Fruit fly (Drosophila melanogaster) whole organism, embryonic: Measurements from ENCODE around the gene CG15446.

Experiments used
- Adf1 ChIP-seq: fragments of 200-800 bp; sonication (Bioruptor generic); IDR thresholded peaks from 2 replicates; pipeline ENCODE4 v1.3.6; 2022; ENCODE audit warnings: missing biosample characterization, missing genetic modification characterization
- B-H2 ChIP-seq: fragments of 200-800 bp; sonication (Bioruptor generic); optimal IDR thresholded peaks from 2 replicates; lab custom pipeline; 2018; ENCODE audit warnings: missing biosample characterization, mild to moderate bottlenecking, missing genetic modification characterization
- CG10959 ChIP-seq: fragments of 200-800 bp; sonication (Bioruptor generic); IDR thresholded peaks from 2 replicates; pipeline ENCODE4 v1.3.6; 2022; ENCODE audit warnings: missing biosample characterization, missing genetic modification characterization
- CG11456 ChIP-seq: fragments of 200-800 bp; sonication (Bioruptor generic); IDR thresholded peaks from 3 replicates; pipeline ENCODE4 v1.3.6; 2022; ENCODE audit warnings: missing biosample characterization, missing genetic modification characterization
- CG12071 ChIP-seq: fragments of 200-800 bp; sonication (Bioruptor generic); optimal IDR thresholded peaks from 3 replicates; lab custom pipeline; 2018; ENCODE audit warnings: missing biosample characterization, mild to moderate bottlenecking, missing genetic modification characterization
- CG12744 ChIP-seq: fragments of 200-800 bp; sonication (Bioruptor generic); optimal IDR thresholded peaks from 2 replicates; lab custom pipeline; 2016; ENCODE audit warnings: missing biosample characterization, missing genetic modification characterization
- CG15479 ChIP-seq: fragments of 200-800 bp; sonication (Bioruptor generic); optimal IDR thresholded peaks from 3 replicates; lab custom pipeline; 2019; ENCODE audit warnings: missing biosample characterization, mild to moderate bottlenecking, missing genetic modification characterization, moderate library complexity
- CG16813 ChIP-seq: fragments of 200-800 bp; sonication (Bioruptor generic); IDR thresholded peaks from 3 replicates; pipeline ENCODE4 v1.3.6; 2022; ENCODE audit warnings: missing biosample characterization, missing genetic modification characterization; ENCODE audit not compliant: partially characterized antibody
- CG17328 ChIP-seq: fragments of 200-800 bp; sonication (Bioruptor generic); IDR thresholded peaks from 2 replicates; pipeline ENCODE4 v1.3.6; 2022; ENCODE audit warnings: missing biosample characterization, missing genetic modification characterization
- CG17385 ChIP-seq: fragments of 200-800 bp; sonication (Bioruptor generic); optimal IDR thresholded peaks from 3 replicates; lab custom pipeline; 2018; ENCODE audit warnings: missing biosample characterization, mild to moderate bottlenecking, missing genetic modification characterization
- CG17568 ChIP-seq: fragments of 200-800 bp; sonication (Bioruptor generic); optimal IDR thresholded peaks from 2 replicates; lab custom pipeline; 2018; ENCODE audit warnings: missing biosample characterization, mild to moderate bottlenecking, missing genetic modification characterization, moderate library complexity
- CG18599 ChIP-seq: fragments of 200-800 bp; sonication (Bioruptor generic); optimal IDR thresholded peaks from 3 replicates; lab custom pipeline; 2017; ENCODE audit warnings: missing biosample characterization, missing genetic modification characterization, mild to moderate bottlenecking, moderate library complexity, missing genetic modification reagents
- CG2199 ChIP-seq: fragments of 200-800 bp; sonication (Bioruptor generic); IDR thresholded peaks from 3 replicates; pipeline ENCODE4 v1.3.6; 2022; ENCODE audit warnings: missing biosample characterization, missing genetic modification characterization
- CG2889 ChIP-seq: fragments of 200-800 bp; sonication (Bioruptor generic); IDR thresholded peaks from 3 replicates; pipeline ENCODE4 v1.3.6; 2022; ENCODE audit warnings: missing biosample characterization, missing genetic modification characterization
- CG3726 ChIP-seq: fragments of 200-800 bp; sonication (Bioruptor generic); IDR thresholded peaks from 3 replicates; pipeline ENCODE4, ENCODE4 v1.3.6; 2022; ENCODE audit warnings: missing biosample characterization, missing genetic modification characterization
- CG6272 ChIP-seq: fragments of 200-800 bp; sonication (Bioruptor generic); IDR thresholded peaks from 2 replicates; pipeline ENCODE4 v1.3.6; 2022; ENCODE audit warnings: missing biosample characterization, missing genetic modification characterization
- CG6791 ChIP-seq: fragments of 200-800 bp; sonication (Bioruptor generic); IDR thresholded peaks from 3 replicates; pipeline ENCODE4 v1.3.6; 2022; ENCODE audit warnings: missing biosample characterization, missing genetic modification characterization; ENCODE audit not compliant: partially characterized antibody
- CG7271 ChIP-seq: fragments of 200-800 bp; sonication (Bioruptor generic); optimal IDR thresholded peaks from 2 replicates; lab custom pipeline; 2018; ENCODE audit warnings: missing biosample characterization, mild to moderate bottlenecking, missing genetic modification characterization, moderate library complexity
- CG7357 ChIP-seq: fragments of 200-800 bp; sonication (Bioruptor generic); IDR thresholded peaks from 3 replicates; pipeline ENCODE4 v1.3.6; 2022; ENCODE audit warnings: missing biosample characterization, missing genetic modification characterization
- D ChIP-seq, 2 experiments: fragments of 200-800 bp in 1 of 2; fragments of >200 bp in 1 of 2; sonication (Bioruptor generic) in 1 of 2; optimal IDR thresholded peaks; 2 replicates in 1 of 2; 3 replicates in 1 of 2; lab custom pipeline; 2017; ENCODE audit warnings: mild to moderate bottlenecking in 1 of 2, missing biosample characterization in 1 of 2, missing genetic modification characterization in 1 of 2, missing genetic modification reagents in 1 of 2
- D19B ChIP-seq: fragments of 200-800 bp; sonication (Bioruptor generic); optimal IDR thresholded peaks from 2 replicates; lab custom pipeline; 2017; ENCODE audit warnings: missing biosample characterization, mild to moderate bottlenecking, missing genetic modification characterization
- Dfd ChIP-seq, 2 experiments: fragments of >200 bp; optimal IDR thresholded peaks; 2 replicates each; lab custom pipeline; 2017; ENCODE audit warnings: missing biosample characterization in 2 of 2, missing genetic modification characterization in 2 of 2
- Dref ChIP-seq: fragments of 200-800 bp; sonication (Bioruptor generic); IDR thresholded peaks from 2 replicates; pipeline ENCODE4 v1.3.6; 2022; ENCODE audit warnings: missing biosample characterization, missing genetic modification characterization
- Fer1 ChIP-seq: fragments of 200-800 bp; sonication (Bioruptor generic); optimal IDR thresholded peaks from 2 replicates; lab custom pipeline; 2017; ENCODE audit warnings: missing biosample characterization, mild to moderate bottlenecking, missing genetic modification characterization
- Mad ChIP-seq: fragments of 200-800 bp; sonication (Bioruptor generic); optimal IDR thresholded peaks from 2 replicates; lab custom pipeline; 2016; ENCODE audit warnings: missing biosample characterization, missing genetic modification characterization
- Opbp ChIP-seq: fragments of 200-800 bp; sonication (Bioruptor generic); IDR thresholded peaks from 3 replicates; pipeline ENCODE4 v1.3.6; 2022; ENCODE audit warnings: missing biosample characterization, missing genetic modification characterization; ENCODE audit not compliant: partially characterized antibody
- Spps ChIP-seq: fragments of 200-800 bp; sonication (Bioruptor generic); optimal IDR thresholded peaks from 2 replicates; lab custom pipeline; 2018; ENCODE audit warnings: missing biosample characterization, mild to moderate bottlenecking, missing genetic modification characterization
- Sry-β ChIP-seq: fragments of 200-800 bp; sonication (Bioruptor generic); optimal IDR thresholded peaks from 2 replicates; lab custom pipeline; 2018; ENCODE audit warnings: missing biosample characterization, mild to moderate bottlenecking, missing genetic modification characterization, moderate library complexity
- Stat92E ChIP-seq, 3 experiments: fragments of >200 bp in 2 of 3; fragments of 200-800 bp in 1 of 3; sonication (Bioruptor generic) in 1 of 3; optimal IDR thresholded peaks; 2 replicates each; lab custom pipeline; 2017 to 2019; ENCODE audit warnings: missing biosample characterization in 3 of 3, missing genetic modification characterization in 3 of 3, mild to moderate bottlenecking in 1 of 3, moderate library complexity in 1 of 3
- Taf1 ChIP-seq: fragments of 200-800 bp; sonication (Bioruptor generic); IDR thresholded peaks from 2 replicates; pipeline ENCODE4 v1.3.6; 2022; ENCODE audit warnings: missing biosample characterization, missing genetic modification characterization
- Vsx1 ChIP-seq: fragments of 200-800 bp; sonication (Bioruptor generic); optimal IDR thresholded peaks from 2 replicates; lab custom pipeline; 2017; ENCODE audit warnings: missing biosample characterization, mild to moderate bottlenecking, missing genetic modification characterization, missing genetic modification reagents
- ara ChIP-seq: fragments of 200-800 bp; sonication (Bioruptor generic); IDR thresholded peaks from 2 replicates; pipeline ENCODE4 v1.3.6; 2022; ENCODE audit warnings: missing biosample characterization, missing genetic modification characterization
- ash1 ChIP-seq: fragments of 200-800 bp; sonication (Bioruptor generic); optimal IDR thresholded peaks from 2 replicates; lab custom pipeline; 2018; ENCODE audit warnings: missing biosample characterization, mild to moderate bottlenecking, missing genetic modification characterization
- caup ChIP-seq: fragments of 200-800 bp; sonication (Bioruptor generic); optimal IDR thresholded peaks from 3 replicates; lab custom pipeline; 2017; ENCODE audit warnings: missing biosample characterization, mild to moderate bottlenecking, missing genetic modification characterization, moderate library complexity; ENCODE audit not compliant: severe bottlenecking
- chif ChIP-seq, 2 experiments: fragments of 200-800 bp; sonication (Bioruptor generic); optimal IDR thresholded peaks; 3 replicates each; lab custom pipeline; 2016; ENCODE audit warnings: missing biosample characterization in 2 of 2, missing genetic modification characterization in 2 of 2
- crc ChIP-seq: fragments of 200-800 bp; sonication (Bioruptor generic); optimal IDR thresholded peaks from 2 replicates; lab custom pipeline; 2016; ENCODE audit warnings: missing biosample characterization, missing genetic modification characterization
- fru ChIP-seq: fragments of >200 bp; optimal IDR thresholded peaks from 2 replicates; lab custom pipeline; 2017
- ham ChIP-seq: fragments of 200-800 bp; sonication (Bioruptor generic); IDR thresholded peaks from 2 replicates; pipeline ENCODE4 v1.3.6; 2022; ENCODE audit warnings: missing biosample characterization, missing genetic modification characterization
- her ChIP-seq: fragments of 200-800 bp; sonication (Bioruptor generic); optimal IDR thresholded peaks from 2 replicates; lab custom pipeline; 2016; ENCODE audit warnings: missing biosample characterization, missing genetic modification characterization
- lilli ChIP-seq: fragments of 200-800 bp; sonication (Bioruptor generic); optimal IDR thresholded peaks from 3 replicates; lab custom pipeline; 2016; ENCODE audit warnings: missing biosample characterization, missing genetic modification characterization
- maf-S ChIP-seq: fragments of 200-800 bp; sonication (Bioruptor generic); optimal IDR thresholded peaks from 2 replicates; lab custom pipeline; 2016; ENCODE audit warnings: missing biosample characterization, missing genetic modification characterization
- otp ChIP-seq: fragments of 200-800 bp; sonication (Bioruptor generic); IDR thresholded peaks from 3 replicates; pipeline ENCODE4, ENCODE4 v1.3.6; 2022; ENCODE audit warnings: missing biosample characterization, missing genetic modification characterization
- pb ChIP-seq: fragments of 200-800 bp; sonication (Bioruptor generic); optimal IDR thresholded peaks from 3 replicates; lab custom pipeline; 2016; ENCODE audit warnings: missing biosample characterization, missing genetic modification characterization
- psq ChIP-seq: fragments of 200-800 bp; sonication (Bioruptor generic); optimal IDR thresholded peaks from 2 replicates; lab custom pipeline; 2017; ENCODE audit warnings: missing biosample characterization, missing genetic modification characterization
- rib ChIP-seq: fragments of 200-800 bp; sonication (Bioruptor generic); IDR thresholded peaks from 2 replicates; pipeline ENCODE4 v1.3.6; 2022; ENCODE audit warnings: missing biosample characterization, missing genetic modification characterization
- salm ChIP-seq: fragments of 200-800 bp; sonication (Bioruptor generic); optimal IDR thresholded peaks from 2 replicates; lab custom pipeline; 2018; ENCODE audit warnings: missing biosample characterization, mild to moderate bottlenecking, missing genetic modification characterization
- sens ChIP-seq: fragments of 200-800 bp; sonication (Bioruptor generic); peaks from one replicate; lab custom pipeline; 2016; ENCODE audit warnings: missing biosample characterization, missing genetic modification characterization
- ssp ChIP-seq: fragments of 200-800 bp; sonication (Bioruptor generic); IDR thresholded peaks from 2 replicates; pipeline ENCODE4 v1.3.6; 2022; ENCODE audit warnings: missing biosample characterization, missing genetic modification characterization
- stwl ChIP-seq: fragments of 200-800 bp; sonication (Bioruptor generic); optimal IDR thresholded peaks from 3 replicates; lab custom pipeline; 2018; ENCODE audit warnings: missing biosample characterization, mild to moderate bottlenecking, missing genetic modification characterization, moderate library complexity

CG15446 gene

dm6 chrX:21053849-21054581, 48.0 kb downstream of the CG15446 start, which contains the start of the genes Stt3A and bves (continued):
- TF ChIP-seq CG6272 (GFP tag; lab: Robert Waterston, UW) = peak; percentile 95
- peak; percentile 67 for TF ChIP-seq Dref (GFP tag; lab: Robert Waterston, UW)
- peak; percentile 96 for TF ChIP-seq CG2199 (GFP tag; lab: Robert Waterston, UW)
- peak; percentile 96 for TF ChIP-seq CG10959 (GFP tag; lab: Robert Waterston, UW)
- peak; percentile 98 for TF ChIP-seq CG12744 (GFP tag; lab: Kevin White, UChicago)
- TF ChIP-seq CG16813 = peak; percentile 59; the same call in 2 of the 3 replicates
- peak; percentile 99 for TF ChIP-seq Mad (GFP tag; lab: Kevin White, UChicago)
- peak; percentile 74 for TF ChIP-seq CG6791 (GFP tag; lab: Robert Waterston, UW)
- peak; percentile 69 for TF ChIP-seq Sry-β (GFP tag; lab: Kevin White, UChicago)
- TF ChIP-seq CG7357 (GFP tag; lab: Robert Waterston, UW) = peak; percentile 91
- peak; percentile 59; the same call in 2 of the 3 replicates for TF ChIP-seq Opbp (GFP tag; lab: Robert Waterston, UW)
- peak; percentile 92 for TF ChIP-seq ash1 (GFP tag; lab: Kevin White, UChicago)
- TF ChIP-seq caup (GFP tag; lab: Kevin White, UChicago) = peak; percentile 97
- peak; percentile 86 for TF ChIP-seq ssp
- TF ChIP-seq Adf1 (GFP tag; lab: Robert Waterston, UW) = peak; percentile 86
- TF ChIP-seq Taf1 (GFP tag; lab: Robert Waterston, UW) = peak; percentile 93
- peak; percentile 96 for TF ChIP-seq B-H2 (GFP tag; lab: Kevin White, UChicago)
- peak; percentile 92 for TF ChIP-seq D19B (GFP tag; lab: Kevin White, UChicago)
- peak; percentile 95 for TF ChIP-seq CG11456 (GFP tag; lab: Robert Waterston, UW)
- peak; percentile 59 for TF ChIP-seq CG15479 (GFP tag; lab: Kevin White, UChicago)
- peak; percentile 98 for TF ChIP-seq Spps (tag; lab: Kevin White, UChicago)
- peak; percentile 99 for TF ChIP-seq lilli (GFP tag; lab: Kevin White, UChicago)
- TF ChIP-seq rib = peak; percentile 95
- peak; percentile 65 for TF ChIP-seq stwl (tag; lab: Kevin White, UChicago)
- peak; percentile 95 for TF ChIP-seq CG3726 (GFP tag; lab: Robert Waterston, UW)
- peak; percentile 99 for TF ChIP-seq salm
- peak; percentile 99 for TF ChIP-seq CG17568
- peak; percentile 98 for TF ChIP-seq CG12071 (GFP tag; lab: Kevin White, UChicago)
- TF ChIP-seq pb (GFP tag; lab: Kevin White, UChicago) = peak; percentile 98
- TF ChIP-seq otp = peak; percentile 97
- peak; percentile 84 for TF ChIP-seq ham (GFP tag; lab: Robert Waterston, UW)
- peak in 1 of 3 experiments; percentile 97 for TF ChIP-seq Stat92E (GFP tag; optimal IDR thresholded peaks at IDR 0.05; lab: Kevin White, UChicago)
- TF ChIP-seq CG2889 (GFP tag; lab: Robert Waterston, UW) = peak; percentile 96
- TF ChIP-seq fru (lab: Kevin White, UChicago) = no peak
- TF ChIP-seq crc (GFP tag; lab: Kevin White, UChicago) = peak; percentile 97
- peak; percentile 99 for TF ChIP-seq chif (GFP tag; optimal IDR thresholded peaks at IDR 0.05; lab: Kevin White, UChicago)
- TF ChIP-seq maf-S (GFP tag; lab: Kevin White, UChicago) = peak; percentile 98
- no peak for TF ChIP-seq Dfd (GFP tag; optimal IDR thresholded peaks at IDR 0.05; lab: Kevin White, UChicago)
- TF ChIP-seq her = peak; percentile 97
- TF ChIP-seq CG18599 (GFP tag; lab: Kevin White, UChicago) = peak; percentile 99
- peak; percentile 97 for TF ChIP-seq CG17385 (GFP tag; lab: Kevin White, UChicago)
- peak; percentile 99 for TF ChIP-seq Fer1
- TF ChIP-seq Vsx1 (GFP tag; lab: Kevin White, UChicago) = peak; percentile 96
- TF ChIP-seq CG7271 (tag; lab: Kevin White, UChicago) = peak; percentile 94
- no peak for TF ChIP-seq D (optimal IDR thresholded peaks at IDR 0.05; lab: Kevin White, UChicago)
- peak; percentile 97 for TF ChIP-seq D (GFP tag; optimal IDR thresholded peaks at IDR 0.05; lab: Kevin White, UChicago)
- peak; percentile 94 for TF ChIP-seq psq
- TF ChIP-seq ara = peak; percentile 99
- peak; percentile 100 for TF ChIP-seq sens (GFP tag; lab: Kevin White, UChicago)
- TF ChIP-seq CG17328 (GFP tag; lab: Robert Waterston, UW) = peak; percentile 99
